Worm (Caenorhabditis elegans) whole organism, late embryonic: ENCODE results near the gene znfx-1.

Experiments
- che-1 ChIP-seq: sonication (generic microtip); optimal IDR thresholded peaks from 2 replicates; lab custom pipeline; 2016; ENCODE audit warnings: mild to moderate bottlenecking, missing genetic modification characterization, missing compliant biosample characterization
- dve-1 ChIP-seq: sonication (generic microtip); optimal IDR thresholded peaks from 2 replicates; lab custom pipeline; 2017; ENCODE audit warnings: antibody characterized with exemption, mild to moderate bottlenecking, missing genetic modification characterization, missing compliant biosample characterization
- elt-2 ChIP-seq: sonication (generic microtip); optimal IDR thresholded peaks from 2 replicates; lab custom pipeline; 2016; ENCODE audit warnings: missing genetic modification reagents, missing genetic modification characterization, missing compliant biosample characterization
- hlh-15 ChIP-seq: sonication (generic microtip); optimal IDR thresholded peaks from 2 replicates; lab custom pipeline; 2016; ENCODE audit warnings: missing genetic modification characterization, missing compliant biosample characterization
- nhr-11 ChIP-seq: fragments of 150-350 bp; optimal IDR thresholded peaks from 2 replicates; lab custom pipeline; 2014; ENCODE audit warnings: missing biosample characterization, missing genetic modification characterization
- rnt-1 ChIP-seq: sonication (generic microtip); optimal IDR thresholded peaks from 2 replicates; lab custom pipeline; 2016; ENCODE audit warnings: missing genetic modification characterization, missing compliant biosample characterization
- syd-9 ChIP-seq: sonication (generic microtip); optimal IDR thresholded peaks from 2 replicates; lab custom pipeline; 2016; ENCODE audit warnings: mild to moderate bottlenecking, missing genetic modification characterization, moderate library complexity, missing compliant biosample characterization
- tbx-2 ChIP-seq: sonication (generic microtip); optimal IDR thresholded peaks from 2 replicates; lab custom pipeline; 2016; ENCODE audit warnings: missing genetic modification characterization, missing compliant biosample characterization

DNA sequence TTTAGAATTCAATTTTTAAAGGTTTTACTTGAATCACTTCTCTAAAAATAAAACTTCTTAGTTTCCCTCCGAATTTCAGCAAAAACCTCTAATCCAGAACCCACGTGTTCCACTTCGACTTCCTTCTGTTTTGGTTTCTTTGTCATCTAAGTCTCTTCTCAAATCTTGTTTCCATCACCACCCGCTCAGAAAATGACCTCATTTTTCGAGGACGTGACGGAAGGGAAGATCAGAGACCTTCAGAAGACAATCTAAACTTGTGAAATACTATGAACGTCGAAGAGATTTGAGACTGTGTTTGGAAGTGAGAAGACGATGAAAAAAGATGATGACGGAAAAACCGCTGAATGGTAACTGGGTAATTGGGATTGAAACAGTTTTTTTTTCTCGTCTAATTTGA, 23.8 kb upstream of the znfx-1 start:
- no peak for TF ChIP-seq elt-2 (tag; lab: Kevin White, UChicago)
- TF ChIP-seq che-1, result no peak
- TF ChIP-seq hlh-15, result no peak
- no peak for TF ChIP-seq nhr-11 (tag; lab: Kevin White, UChicago)
- TF ChIP-seq rnt-1 (tag; lab: Kevin White, UChicago), result no peak
- TF ChIP-seq dve-1 (tag; lab: Kevin White, UChicago), result no peak
- no peak for TF ChIP-seq tbx-2 (tag; lab: Kevin White, UChicago)
- TF ChIP-seq syd-9 (tag; lab: Kevin White, UChicago), result no peak
